Worm (Caenorhabditis elegans) whole organism, L1 larva: Measurements from ENCODE around the gene C29F7.1.

ENCODE experiments used
- C16A3.4 ChIP-seq: fragments of 150-350 bp; optimal IDR thresholded peaks from 2 replicates; lab custom pipeline; 2014; ENCODE audit warnings: missing biosample characterization, missing genetic modification characterization
- C34B4.2 ChIP-seq: sonication (generic microtip); optimal IDR thresholded peaks from 2 replicates; lab custom pipeline; 2017; ENCODE audit warnings: mild to moderate bottlenecking, missing genetic modification characterization, missing compliant biosample characterization
- F16B12.6 ChIP-seq: fragments of 150-350 bp; optimal IDR thresholded peaks from 2 replicates; lab custom pipeline; 2014; ENCODE audit warnings: missing biosample characterization, missing genetic modification characterization
- aha-1 ChIP-seq: fragments of 150-350 bp; optimal IDR thresholded peaks from 2 replicates; lab custom pipeline; 2014; ENCODE audit warnings: missing biosample characterization, missing genetic modification characterization
- alr-1 ChIP-seq: fragments of 200-800 bp; sonication (Bioruptor generic); optimal IDR thresholded peaks from 2 replicates; lab custom pipeline; 2018; ENCODE audit warnings: borderline replicate concordance, mild to moderate bottlenecking, missing genetic modification characterization, missing compliant biosample characterization
- ceh-63 ChIP-seq: fragments of 200-800 bp; sonication (Bioruptor generic); optimal IDR thresholded peaks from 2 replicates; lab custom pipeline; 2018; ENCODE audit warnings: mild to moderate bottlenecking, missing genetic modification characterization, missing compliant biosample characterization
- ceh-8 ChIP-seq: fragments of 200-800 bp; sonication (Bioruptor generic); optimal IDR thresholded peaks from 2 replicates; lab custom pipeline; 2018; ENCODE audit warnings: mild to moderate bottlenecking, missing genetic modification characterization, moderate library complexity, missing compliant biosample characterization
- ceh-82 ChIP-seq, 3 experiments: fragments of 150-350 bp in 1 of 3; sonication (generic microtip) in 2 of 3; optimal IDR thresholded peaks; 2 replicates each; lab custom pipeline; 2014 to 2017; ENCODE audit warnings: missing biosample characterization in 3 of 3, missing genetic modification characterization in 3 of 3
- ces-1 ChIP-seq: fragments of 150-350 bp; optimal IDR thresholded peaks from 2 replicates; lab custom pipeline; 2014; ENCODE audit warnings: missing biosample characterization, missing genetic modification reagents, missing genetic modification characterization
- dsc-1 ChIP-seq: sonication (generic microtip); optimal IDR thresholded peaks from 2 replicates; lab custom pipeline; 2016; ENCODE audit warnings: mild to moderate bottlenecking, missing genetic modification characterization, missing compliant biosample characterization
- efl-1 ChIP-seq, 4 experiments: fragments of 150-350 bp; optimal IDR thresholded peaks in 3 of 4; peaks in 1 of 4; 1 replicate in 1 of 4; 2 replicates in 3 of 4; lab custom pipeline; 2014; ENCODE audit warnings: missing biosample characterization in 2 of 4, missing genetic modification characterization in 2 of 4, missing genetic modification reagents in 2 of 4
- egl-27 ChIP-seq, 2 experiments: fragments of 150-350 bp in 1 of 2; sonication (generic microtip); optimal IDR thresholded peaks; 3 replicates each; lab custom pipeline; 2017 to 2018; ENCODE audit warnings: missing biosample characterization in 2 of 2, missing genetic modification characterization in 2 of 2, missing genetic modification reagents in 2 of 2
- elt-2 ChIP-seq: sonication (generic microtip); optimal IDR thresholded peaks from 2 replicates; lab custom pipeline; 2016; ENCODE audit warnings: missing genetic modification characterization, mild to moderate bottlenecking, inconsistent platforms, missing compliant biosample characterization, missing genetic modification reagents
- ets-5 ChIP-seq: fragments of 200-800 bp; sonication (Bioruptor generic); IDR thresholded peaks from 2 replicates; pipeline ENCODE4 v1.3.6; 2022; ENCODE audit warnings: missing genetic modification characterization, missing compliant biosample characterization
- fkh-10 ChIP-seq: sonication (generic microtip); optimal IDR thresholded peaks from 2 replicates; lab custom pipeline; 2017; ENCODE audit warnings: missing biosample characterization, missing genetic modification reagents, missing genetic modification characterization
- fkh-8 ChIP-seq: sonication (generic microtip); optimal IDR thresholded peaks from 2 replicates; lab custom pipeline; 2016; ENCODE audit warnings: mild to moderate bottlenecking, missing genetic modification characterization, missing compliant biosample characterization
- hlh-4 ChIP-seq: sonication (generic microtip); optimal IDR thresholded peaks from 2 replicates; lab custom pipeline; 2016; ENCODE audit warnings: mild to moderate bottlenecking, missing genetic modification characterization, missing compliant biosample characterization
- hpl-2 ChIP-seq: fragments of 150-350 bp; optimal IDR thresholded peaks from 2 replicates; lab custom pipeline; 2014; ENCODE audit warnings: missing biosample characterization, missing genetic modification reagents, missing genetic modification characterization
- isw-1 ChIP-seq: fragments of 200-800 bp; sonication (Bioruptor generic); IDR thresholded peaks from 2 replicates; pipeline ENCODE4 v1.3.6; 2022; ENCODE audit warnings: missing genetic modification characterization, missing compliant biosample characterization
- lin-14 ChIP-seq: fragments of 200-800 bp; sonication (Bioruptor generic); optimal IDR thresholded peaks from 2 replicates; lab custom pipeline; 2018; ENCODE audit warnings: mild to moderate bottlenecking, missing genetic modification characterization, moderate library complexity, missing compliant biosample characterization
- lin-15B ChIP-seq: fragments of 150-350 bp; sonication (generic microtip); optimal IDR thresholded peaks from 3 replicates; lab custom pipeline; 2014; ENCODE audit warnings: missing biosample characterization, missing genetic modification characterization
- lin-35 ChIP-seq, 2 experiments: fragments of 150-350 bp; optimal IDR thresholded peaks; 2 replicates each; lab custom pipeline; 2014; ENCODE audit warnings: missing biosample characterization in 2 of 2, missing genetic modification characterization in 2 of 2, missing genetic modification reagents in 2 of 2
- lin-39 ChIP-seq: fragments of 150-350 bp; optimal IDR thresholded peaks from 2 replicates; lab custom pipeline; 2014; ENCODE audit warnings: missing biosample characterization, missing genetic modification reagents, missing genetic modification characterization
- nhr-11 ChIP-seq: fragments of 150-350 bp; optimal IDR thresholded peaks from 2 replicates; lab custom pipeline; 2014; ENCODE audit warnings: missing biosample characterization, missing genetic modification characterization
- nhr-20 ChIP-seq: sonication (generic microtip); optimal IDR thresholded peaks from 2 replicates; lab custom pipeline; 2016; ENCODE audit warnings: mild to moderate bottlenecking, missing genetic modification characterization, missing compliant biosample characterization
- nhr-237 ChIP-seq: fragments of 150-350 bp; optimal IDR thresholded peaks from 2 replicates; lab custom pipeline; 2014; ENCODE audit warnings: missing biosample characterization, missing genetic modification characterization
- nhr-28 ChIP-seq: fragments of 150-350 bp; optimal IDR thresholded peaks from 2 replicates; lab custom pipeline; 2014; ENCODE audit warnings: missing biosample characterization, missing genetic modification characterization
- nhr-47 ChIP-seq: sonication (generic microtip); optimal IDR thresholded peaks from 2 replicates; lab custom pipeline; 2016; ENCODE audit warnings: mild to moderate bottlenecking, missing genetic modification characterization, moderate library complexity, missing compliant biosample characterization
- nhr-84 ChIP-seq: sonication (generic microtip); optimal IDR thresholded peaks from 2 replicates; lab custom pipeline; 2017; ENCODE audit warnings: missing biosample characterization, missing genetic modification characterization
- nhr-85 ChIP-seq: sonication (generic microtip); peaks from one replicate; lab custom pipeline; 2016; ENCODE audit warnings: missing genetic modification characterization, inconsistent platforms, missing compliant biosample characterization
- pqm-1 ChIP-seq: sonication (generic microtip); optimal IDR thresholded peaks from 3 replicates; lab custom pipeline; 2017; ENCODE audit warnings: missing biosample characterization, missing genetic modification characterization
- rnt-1 ChIP-seq: sonication (generic microtip); optimal IDR thresholded peaks from 2 replicates; lab custom pipeline; 2016; ENCODE audit warnings: mild to moderate bottlenecking, missing genetic modification characterization, moderate library complexity, missing compliant biosample characterization
- skn-1 ChIP-seq: fragments of 150-350 bp; optimal IDR thresholded peaks from 2 replicates; lab custom pipeline; 2014; ENCODE audit warnings: missing biosample characterization, missing genetic modification characterization
- snpc-4 ChIP-seq: fragments of 150-350 bp; optimal IDR thresholded peaks from 2 replicates; lab custom pipeline; 2014; ENCODE audit warnings: missing biosample characterization, missing genetic modification characterization
- snu-23 ChIP-seq: sonication (generic microtip); optimal IDR thresholded peaks from 2 replicates; lab custom pipeline; 2016; ENCODE audit warnings: missing genetic modification characterization, missing compliant biosample characterization
- sox-4 ChIP-seq: sonication (generic microtip); optimal IDR thresholded peaks from 2 replicates; lab custom pipeline; 2016; ENCODE audit warnings: missing genetic modification characterization, missing compliant biosample characterization
- sptf-1 ChIP-seq: fragments of 150-350 bp; optimal IDR thresholded peaks from 2 replicates; lab custom pipeline; 2014; ENCODE audit warnings: missing biosample characterization, missing genetic modification characterization
- unc-30 ChIP-seq: sonication (generic microtip); optimal IDR thresholded peaks from 2 replicates; lab custom pipeline; 2017; ENCODE audit warnings: missing biosample characterization, missing genetic modification characterization
- unc-86 ChIP-seq: sonication (generic microtip); optimal IDR thresholded peaks from 2 replicates; lab custom pipeline; 2016; ENCODE audit warnings: missing genetic modification characterization, missing compliant biosample characterization
- unc-98 ChIP-seq: fragments of 200-800 bp; sonication (Bioruptor generic); IDR thresholded peaks from 2 replicates; pipeline ENCODE4 v1.3.6; 2022; ENCODE audit warnings: missing genetic modification characterization, missing compliant biosample characterization
- ztf-4 ChIP-seq: fragments of 150-350 bp; optimal IDR thresholded peaks from 2 replicates; lab custom pipeline; 2014; ENCODE audit warnings: missing biosample characterization, missing genetic modification characterization

The C29F7.1 gene

DNA sequence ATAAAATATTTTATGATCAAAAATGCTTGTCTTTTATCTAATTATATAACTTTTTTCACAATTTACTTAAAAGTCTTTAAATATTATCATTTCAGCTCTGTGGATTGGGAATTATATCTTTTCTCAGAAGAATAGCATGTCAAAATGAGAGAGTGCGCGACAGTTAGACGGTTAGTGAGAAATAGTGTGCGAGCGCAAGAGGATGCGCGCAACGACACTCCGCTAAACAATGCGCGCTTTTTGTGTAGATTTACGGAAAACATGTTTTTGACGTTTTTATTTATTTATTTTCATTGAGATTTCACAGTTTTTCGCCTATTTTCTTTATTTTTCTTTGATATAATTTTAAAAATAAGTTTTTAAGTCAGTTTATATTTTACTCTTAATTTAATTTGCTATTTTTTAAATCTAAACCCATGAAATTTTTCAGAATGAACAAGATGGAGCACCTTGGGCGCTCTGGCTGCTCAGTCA, 13.1 kb upstream of the C29F7.1 start, which contains the start of gene F02C12.3 (continued):
- TF ChIP-seq lin-15B (tag; lab: Kevin White, UChicago) (peak; percentile 82), nhr-85 (tag; lab: Kevin White, UChicago) (peak; percentile 97), lin-14 (GFP tag; lab: Kevin White, UChicago) (peak; percentile 96), lin-39 (peak; percentile 85), ces-1 (no peak), ets-5 (no peak), ztf-4 (tag; lab: Kevin White, UChicago) (peak; percentile 60), unc-98 (GFP tag; lab: Robert Waterston, UW) (peak; percentile 24; the same call in 1 of the 2 replicates), sox-4 (tag; lab: Kevin White, UChicago) (peak; percentile 73), C34B4.2 (tag; lab: Kevin White, UChicago) (no peak), snpc-4 (peak; percentile 73), hlh-4 (tag; lab: Kevin White, UChicago) (no peak), fkh-10 (GFP tag; lab: Kevin White, UChicago) (no peak), pqm-1 (tag; lab: Kevin White, UChicago) (no peak), ceh-82 (tag; optimal IDR thresholded peaks at IDR 0.05; lab: Kevin White, UChicago) (peak; percentile 79 to 93 (median 83)), nhr-28 (no peak), nhr-237 (tag; lab: Kevin White, UChicago) (peak; percentile 66), ceh-63 (no peak), nhr-47 (peak; percentile 96), dsc-1 (tag; lab: Kevin White, UChicago) (peak; percentile 95), nhr-11 (peak; percentile 73), unc-30 (tag; lab: Kevin White, UChicago) (no peak), nhr-84 (tag; lab: Kevin White, UChicago) (no peak), elt-2 (peak; percentile 80), rnt-1 (tag; lab: Kevin White, UChicago) (peak; percentile 91), ceh-8 (GFP tag; lab: Kevin White, UChicago) (peak; percentile 22), lin-35 (GFP tag; optimal IDR thresholded peaks at IDR 0.05; lab: Kevin White, UChicago) (peak; percentile 75 to 86), alr-1 (tag; lab: Kevin White, UChicago) (no peak), unc-86 (peak; percentile 89), aha-1 (tag; lab: Kevin White, UChicago) (no peak), sptf-1 (tag; lab: Kevin White, UChicago) (no peak), nhr-20 (tag; lab: Kevin White, UChicago) (peak; percentile 98), efl-1 (optimal IDR thresholded peaks at IDR 0.05; lab: Kevin White, UChicago) (peak; percentile 83 to 91), efl-1 (GFP tag; optimal IDR thresholded peaks at IDR 0.05 in 1 of 2; lab: Kevin White, UChicago) (peak; percentile 65 to 97), skn-1 (tag; lab: Kevin White, UChicago) (peak; percentile 89), egl-27 (tag; optimal IDR thresholded peaks at IDR 0.05; lab: Kevin White, UChicago) (peak in 1 of 2 experiments; percentile 42), isw-1 (GFP tag; lab: Robert Waterston, UW) (peak; percentile 89), C16A3.4 (tag; lab: Kevin White, UChicago) (peak; percentile 79)

DNA sequence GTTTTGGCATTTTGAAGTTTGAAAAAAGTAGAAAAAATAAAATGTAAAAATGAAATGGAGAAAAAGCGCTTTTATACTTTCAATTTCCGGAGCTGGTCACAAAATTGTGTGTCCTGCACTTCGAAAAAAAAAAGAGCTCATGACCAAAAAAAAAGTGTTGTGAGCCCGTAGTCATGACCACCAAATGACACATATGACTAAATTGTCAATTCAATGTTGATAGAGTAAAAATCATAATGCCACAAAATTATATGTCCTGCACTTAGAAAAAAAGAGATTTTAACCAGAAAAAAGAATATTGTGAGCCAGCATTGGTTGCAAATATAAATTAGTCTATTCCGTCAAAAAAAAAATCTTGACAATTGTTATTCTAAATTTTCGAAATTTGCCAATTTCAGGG, 10.5 kb upstream of the C29F7.1 start, which contains the start of gene F02C12.2:
Gene F02C12.2, minus strand, starts transcription at position 101 of the 400 bp plus-strand sequence.
- TF ChIP-seq ceh-8 (GFP tag; lab: Kevin White, UChicago) (no peak), fkh-8 (peak; percentile 53), snu-23 (GFP tag; lab: Kevin White, UChicago) (no peak), hpl-2 (GFP tag; lab: Kevin White, UChicago) (no peak), elt-2 (no peak), F16B12.6 (tag; lab: Kevin White, UChicago) (no peak)
